Worm (Caenorhabditis elegans) whole organism, L3 larva: Measurements from ENCODE around the gene srx-58.

ENCODE experiments used
- egl-27 ChIP-seq: sonication (generic microtip); optimal IDR thresholded peaks from 4 replicates; lab custom pipeline; 2017; ENCODE audit warnings: missing biosample characterization, missing genetic modification reagents, missing genetic modification characterization
- snpc-4 ChIP-seq: fragments of 150-350 bp; optimal IDR thresholded peaks from 2 replicates; lab custom pipeline; 2014; ENCODE audit warnings: missing biosample characterization, missing genetic modification characterization
- ztf-11 ChIP-seq: fragments of 150-350 bp; optimal IDR thresholded peaks from 2 replicates; lab custom pipeline; 2014; ENCODE audit warnings: missing biosample characterization, missing genetic modification characterization

ce11 chrV:15401856-15402314 lies 49.4 kb downstream of the srx-58 start, which contains the start of gene fbxa-135:
- TF ChIP-seq snpc-4 (tag; lab: Kevin White, UChicago) (no peak), egl-27 (no peak), ztf-11 (tag; lab: Kevin White, UChicago) (no peak)
